Fruit fly (Drosophila melanogaster): ENCODE measurements around the gene p38b.

DNA sequence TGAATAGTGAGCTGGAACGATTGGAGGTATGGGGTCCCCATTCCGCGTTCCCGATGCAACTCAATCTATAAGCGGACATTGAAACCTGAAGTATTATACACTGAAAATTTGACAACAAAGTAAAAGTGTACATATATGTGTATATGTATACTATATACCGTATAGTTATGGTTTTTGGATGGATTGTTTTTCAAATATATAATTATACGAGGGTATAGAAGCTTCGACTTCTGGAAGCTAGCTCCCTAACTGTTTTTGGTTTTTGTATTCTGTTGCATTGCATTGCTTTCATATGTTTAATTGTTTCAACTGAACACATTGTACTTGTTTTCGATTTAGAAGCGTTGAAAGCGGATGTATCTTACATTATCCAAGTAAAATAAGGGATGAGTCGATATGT is 32.7 kb downstream of the p38b start, which contains the start of gene CG16888:
- TF ChIP-seq CG8478 (optimal IDR thresholded peaks at IDR 0.05), result no peak
- no peak for TF ChIP-seq CTCF (optimal IDR thresholded peaks at IDR 0.05)
